Fruit fly (Drosophila melanogaster) whole organism, pupa: ENCODE results near the gene PCNA2.

Experiments
- CG10348 ChIP-seq: fragments of 200-800 bp; sonication (Bioruptor generic); IDR thresholded peaks from 2 replicates; pipeline ENCODE4 v1.3.6; 2022; ENCODE audit warnings: missing biosample characterization, missing genetic modification characterization
- CG13204 ChIP-seq: fragments of 200-800 bp; sonication (Bioruptor generic); optimal IDR thresholded peaks from 2 replicates; lab custom pipeline; 2018; ENCODE audit warnings: missing biosample characterization, mild to moderate bottlenecking, missing genetic modification characterization, moderate library complexity
- CG17806 ChIP-seq: fragments of 200-800 bp; sonication (Bioruptor generic); optimal IDR thresholded peaks from 2 replicates; lab custom pipeline; 2018; ENCODE audit warnings: missing biosample characterization, mild to moderate bottlenecking, missing genetic modification characterization, moderate library complexity
- CG32121 ChIP-seq: fragments of 200-800 bp; sonication (Bioruptor generic); IDR thresholded peaks from 2 replicates; pipeline ENCODE4 v1.3.6; 2022; ENCODE audit warnings: missing biosample characterization, missing genetic modification characterization
- CG34367 ChIP-seq: fragments of 200-800 bp; sonication (Bioruptor generic); optimal IDR thresholded peaks from 2 replicates; lab custom pipeline; 2018; ENCODE audit warnings: missing biosample characterization, mild to moderate bottlenecking, missing genetic modification characterization
- CG4496 ChIP-seq: fragments of 200-800 bp; sonication (Bioruptor generic); IDR thresholded peaks from 3 replicates; pipeline ENCODE4 v1.3.6; 2022; ENCODE audit warnings: missing biosample characterization, missing genetic modification characterization
- CG8159 ChIP-seq: fragments of 200-800 bp; sonication (Bioruptor generic); optimal IDR thresholded peaks from 3 replicates; lab custom pipeline; 2018; ENCODE audit warnings: missing biosample characterization, mild to moderate bottlenecking, missing genetic modification characterization, moderate library complexity
- CG8301 ChIP-seq: fragments of 200-800 bp; sonication (Bioruptor generic); optimal IDR thresholded peaks from 2 replicates; lab custom pipeline; 2018; ENCODE audit warnings: missing biosample characterization, mild to moderate bottlenecking, missing genetic modification characterization
- D1 ChIP-seq: fragments of 200-800 bp; sonication (Bioruptor generic); optimal IDR thresholded peaks from 2 replicates; lab custom pipeline; 2018; ENCODE audit warnings: missing biosample characterization, mild to moderate bottlenecking, missing genetic modification characterization, moderate library complexity
- EcR ChIP-seq: fragments of 200-800 bp; sonication (Bioruptor generic); optimal IDR thresholded peaks from 3 replicates; lab custom pipeline; 2019; ENCODE audit warnings: missing biosample characterization, missing genetic modification characterization, mild to moderate bottlenecking, moderate library complexity, missing genetic modification reagents
- Snoo ChIP-seq: fragments of 200-800 bp; sonication (Bioruptor generic); optimal IDR thresholded peaks from 3 replicates; lab custom pipeline; 2017; ENCODE audit warnings: missing biosample characterization, mild to moderate bottlenecking, missing genetic modification characterization, inconsistent platforms
- fd96Ca ChIP-seq: fragments of 200-800 bp; sonication (Bioruptor generic); IDR thresholded peaks from 3 replicates; pipeline ENCODE4 v1.3.6; 2022; ENCODE audit warnings: missing biosample characterization, missing genetic modification characterization
- gl ChIP-seq: fragments of 200-800 bp; sonication (Bioruptor generic); optimal IDR thresholded peaks from 2 replicates; lab custom pipeline; 2018; ENCODE audit warnings: missing biosample characterization, mild to moderate bottlenecking, missing genetic modification characterization
- rn ChIP-seq: fragments of 200-800 bp; sonication (Bioruptor generic); IDR thresholded peaks from 2 replicates; pipeline ENCODE4 v1.3.6; 2022; ENCODE audit warnings: missing biosample characterization, missing genetic modification characterization

dm6 chr2L:19563029-19563980 is 20.5 kb downstream of the PCNA2 start, which contains the start of gene CG13078:
- TF ChIP-seq CG8301 (no peak), D1 (tag; lab: Kevin White, UChicago) (no peak), CG4496 (no peak), EcR (GFP tag; lab: Kevin White, UChicago) (no peak), CG34367 (tag; lab: Kevin White, UChicago) (no peak), CG17806 (tag; lab: Kevin White, UChicago) (no peak), fd96Ca (no peak), CG32121 (no peak), gl (tag; lab: Kevin White, UChicago) (no peak), rn (GFP tag; lab: Robert Waterston, UW) (no peak), CG8159 (no peak), CG13204 (GFP tag; lab: Kevin White, UChicago) (no peak), CG10348 (GFP tag; lab: Robert Waterston, UW) (no peak), Snoo (tag; lab: Kevin White, UChicago) (no peak)
